In the genomic region with DNA sequence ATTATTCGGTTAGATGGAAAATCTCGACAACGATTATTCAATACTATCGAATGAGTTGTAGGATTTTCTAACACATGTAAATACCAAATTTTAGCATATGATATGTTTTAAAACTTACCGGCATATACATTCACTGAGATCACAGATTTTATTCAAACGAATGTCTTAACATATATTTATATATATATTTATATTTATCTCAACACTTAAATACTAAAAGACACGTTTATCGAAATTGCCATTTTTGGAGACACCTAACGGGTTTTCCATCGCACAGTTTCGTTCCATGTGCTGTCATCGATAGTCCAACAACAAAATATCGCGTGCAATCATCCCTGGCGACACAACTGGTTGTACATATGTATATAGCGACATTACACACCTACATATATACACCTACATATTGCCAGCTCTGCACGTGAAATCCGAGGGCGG, we compare ENCODE assay signal across 1 fruit fly cellular context.
TF ChIP-seq lines count a peak whose summit lies in the region.

A gene (minus strand): TSS at position 8 of the 435 bp plus-strand sequence.
A gene (plus strand): TSS at position 283 of the 435 bp plus-strand sequence.

TF ChIP-seq in whole organism, embryonic, 481 proteins besides CTCF, POLR2A, EP300 and RAD21 (continued from another document):
- peak; percentile 37; the same call in 1 of the 3 replicates for TF ChIP-seq zen2 (GFP tag; IDR thresholded peaks at IDR 0.05; lab: Robert Waterston, UW; ENCODE audit: partially characterized antibody)
- TF ChIP-seq Deaf1 (tag; optimal IDR thresholded peaks at IDR 0.05; lab: Kevin White, UChicago) = peak; percentile 43
- TF ChIP-seq CG15514 (GFP tag; optimal IDR thresholded peaks at IDR 0.05; lab: Kevin White, UChicago) = peak; percentile 68
- no peak for TF ChIP-seq CG11085 (GFP tag; IDR thresholded peaks at IDR 0.05; lab: Robert Waterston, UW)
- no peak for TF ChIP-seq Fer3 (tag; optimal IDR thresholded peaks at IDR 0.05; lab: Kevin White, UChicago)
- peak; percentile 39; the same call in 1 of the 3 replicates for TF ChIP-seq CG17361 (GFP tag; IDR thresholded peaks at IDR 0.05; lab: Robert Waterston, UW)
- TF ChIP-seq CG7357 (GFP tag; IDR thresholded peaks at IDR 0.05; lab: Robert Waterston, UW) = no peak
- peak; percentile 4 for TF ChIP-seq HmgZ (tag; optimal IDR thresholded peaks at IDR 0.05; lab: Kevin White, UChicago)
- TF ChIP-seq CG12391 (tag; optimal IDR thresholded peaks at IDR 0.05; lab: Kevin White, UChicago) = peak; percentile 63
- TF ChIP-seq stwl (tag; optimal IDR thresholded peaks at IDR 0.05; lab: Kevin White, UChicago) = peak; percentile 74
- TF ChIP-seq CG7963 (GFP tag; IDR thresholded peaks at IDR 0.05; lab: Robert Waterston, UW; ENCODE audit: partially characterized antibody) = peak; percentile 36; the same call in 1 of the 3 replicates
- TF ChIP-seq CG14710 (tag; optimal IDR thresholded peaks at IDR 0.05; lab: Kevin White, UChicago) = peak; percentile 76
- peak; percentile 28 for TF ChIP-seq scrt (GFP tag; optimal IDR thresholded peaks at IDR 0.05; lab: Kevin White, UChicago)
- no peak for TF ChIP-seq gcm2 (GFP tag; optimal IDR thresholded peaks at IDR 0.05; lab: Kevin White, UChicago)
- TF ChIP-seq Dp (GFP tag; optimal IDR thresholded peaks at IDR 0.05; lab: Kevin White, UChicago) = peak; percentile 45
- peak; percentile 73; the same call in 2 of the 3 replicates for TF ChIP-seq HLH4C (GFP tag; IDR thresholded peaks at IDR 0.05; lab: Robert Waterston, UW; ENCODE audit: partially characterized antibody)
- peak in 1 of 2 experiments; percentile 49 for TF ChIP-seq crp (GFP tag; optimal IDR thresholded peaks at IDR 0.05; lab: Kevin White, UChicago)
- TF ChIP-seq CG8924 (tag; optimal IDR thresholded peaks at IDR 0.05; lab: Kevin White, UChicago) = peak; percentile 54
- TF ChIP-seq Dll (GFP tag; IDR thresholded peaks at IDR 0.05; lab: Robert Waterston, UW; ENCODE audit: partially characterized antibody) = peak; percentile 92
- peak; percentile 76 for TF ChIP-seq CG14860 (GFP tag; IDR thresholded peaks at IDR 0.05; lab: Robert Waterston, UW; ENCODE audit: partially characterized antibody)
- TF ChIP-seq CG6791 (GFP tag; IDR thresholded peaks at IDR 0.05; lab: Robert Waterston, UW; ENCODE audit: partially characterized antibody) = peak; percentile 72; the same call in 2 of the 3 replicates
- TF ChIP-seq Optix (GFP tag; IDR thresholded peaks at IDR 0.05; lab: Robert Waterston, UW) = no peak
- peak; percentile 73 for TF ChIP-seq CG12659 (GFP tag; optimal IDR thresholded peaks at IDR 0.05; lab: Kevin White, UChicago)
- no peak for TF ChIP-seq klu (GFP tag; IDR thresholded peaks at IDR 0.05; lab: Robert Waterston, UW)
- TF ChIP-seq kni (GFP tag; optimal IDR thresholded peaks at IDR 0.05; lab: Kevin White, UChicago) = no peak
- TF ChIP-seq nerfin-2 (GFP tag; IDR thresholded peaks at IDR 0.05; lab: Robert Waterston, UW; ENCODE audit: partially characterized antibody) = peak; percentile 52
- TF ChIP-seq tna (GFP tag; IDR thresholded peaks at IDR 0.05; lab: Robert Waterston, UW; ENCODE audit: partially characterized antibody) = peak; percentile 51; the same call in 1 of the 2 replicates
- peak; percentile 78 for TF ChIP-seq hbn (GFP tag; IDR thresholded peaks at IDR 0.05; lab: Robert Waterston, UW; ENCODE audit: partially characterized antibody)
- TF ChIP-seq NFAT (GFP tag; IDR thresholded peaks at IDR 0.05; lab: Robert Waterston, UW) = no peak
- peak; percentile 55 for TF ChIP-seq CG17829 (tag; optimal IDR thresholded peaks at IDR 0.05; lab: Kevin White, UChicago)
- TF ChIP-seq Ets65A (GFP tag; lab: Kevin White, UChicago) = peak; percentile 28
- TF ChIP-seq CG8765 (GFP tag; IDR thresholded peaks at IDR 0.05; lab: Robert Waterston, UW) = no peak
- TF ChIP-seq sug (tag; optimal IDR thresholded peaks at IDR 0.05; lab: Kevin White, UChicago) = peak; percentile 30
- TF ChIP-seq CG11696 (GFP tag; IDR thresholded peaks at IDR 0.05; lab: Robert Waterston, UW) = no peak
- TF ChIP-seq CG7928 (GFP tag; optimal IDR thresholded peaks at IDR 0.05; lab: Kevin White, UChicago) = peak; percentile 85
- TF ChIP-seq pho (GFP tag; optimal IDR thresholded peaks at IDR 0.05; lab: Kevin White, UChicago) = no peak
- TF ChIP-seq grau (tag; optimal IDR thresholded peaks at IDR 0.05; lab: Kevin White, UChicago) = peak; percentile 38
- TF ChIP-seq tll (GFP tag; optimal IDR thresholded peaks at IDR 0.05; lab: Kevin White, UChicago) = peak in 1 of 2 experiments; percentile 51
- TF ChIP-seq CG15601 (tag; optimal IDR thresholded peaks at IDR 0.05; lab: Kevin White, UChicago) = peak; percentile 35
- TF ChIP-seq Sry-δ (GFP tag; optimal IDR thresholded peaks at IDR 0.05; lab: Kevin White, UChicago) = peak; percentile 75
- TF ChIP-seq grn (GFP tag; optimal IDR thresholded peaks at IDR 0.05; lab: Kevin White, UChicago) = peak; percentile 26
- peak; percentile 25 for TF ChIP-seq Ets97D (GFP tag; optimal IDR thresholded peaks at IDR 0.05; lab: Kevin White, UChicago)
- TF ChIP-seq CG34224 (GFP tag; IDR thresholded peaks at IDR 0.05; lab: Robert Waterston, UW; ENCODE audit: partially characterized antibody) = peak; percentile 66
- peak; percentile 37 for TF ChIP-seq zen (tag; optimal IDR thresholded peaks at IDR 0.05; lab: Kevin White, UChicago)
- TF ChIP-seq Chrac-16 (GFP tag; optimal IDR thresholded peaks at IDR 0.05; lab: Kevin White, UChicago) = no peak
- TF ChIP-seq Gug (GFP tag; IDR thresholded peaks at IDR 0.05; lab: Robert Waterston, UW) = no peak
- TF ChIP-seq Aef1 (GFP tag; IDR thresholded peaks at IDR 0.05; lab: Robert Waterston, UW) = peak; percentile 81
- peak; percentile 39 for TF ChIP-seq CG17186 (GFP tag; optimal IDR thresholded peaks at IDR 0.05; lab: Kevin White, UChicago)
- TF ChIP-seq HHEX (GFP tag; optimal IDR thresholded peaks at IDR 0.05; lab: Kevin White, UChicago) = no peak
- no peak for TF ChIP-seq pum (GFP tag; optimal IDR thresholded peaks at IDR 0.05; lab: Kevin White, UChicago)
- peak; percentile 68 for TF ChIP-seq CG30020 (tag; optimal IDR thresholded peaks at IDR 0.05; lab: Kevin White, UChicago)
- TF ChIP-seq dysf (GFP tag; IDR thresholded peaks at IDR 0.05; lab: Robert Waterston, UW) = no peak
- peak; percentile 58; the same call in 1 of the 4 replicates for TF ChIP-seq chinmo (GFP tag; IDR thresholded peaks at IDR 0.05; lab: Robert Waterston, UW; ENCODE audit: partially characterized antibody)
- peak; percentile 77; the same call in 1 of the 2 replicates for TF ChIP-seq CG4360 (GFP tag; IDR thresholded peaks at IDR 0.05; lab: Robert Waterston, UW)
- TF ChIP-seq nmo (GFP tag; optimal IDR thresholded peaks at IDR 0.05; lab: Kevin White, UChicago) = peak; percentile 62
- peak; percentile 76 for TF ChIP-seq trem (tag; optimal IDR thresholded peaks at IDR 0.05; lab: Kevin White, UChicago)
- peak; percentile 89 for TF ChIP-seq unc-4 (GFP tag; IDR thresholded peaks at IDR 0.05; lab: Robert Waterston, UW; ENCODE audit: partially characterized antibody)
- TF ChIP-seq MESR4 (GFP tag; optimal IDR thresholded peaks at IDR 0.05; lab: Kevin White, UChicago) = no peak
- peak; percentile 88 for TF ChIP-seq CG13287 (GFP tag; IDR thresholded peaks at IDR 0.05; lab: Robert Waterston, UW; ENCODE audit: partially characterized antibody)
- TF ChIP-seq CG10267 (tag; optimal IDR thresholded peaks at IDR 0.05; lab: Kevin White, UChicago) = peak; percentile 80
- TF ChIP-seq Dref (GFP tag; IDR thresholded peaks at IDR 0.05; lab: Robert Waterston, UW) = peak; percentile 82
- peak; percentile 69 for TF ChIP-seq gfzf (GFP tag; optimal IDR thresholded peaks at IDR 0.05; lab: Kevin White, UChicago)
- peak; percentile 86 for TF ChIP-seq CG9797 (GFP tag; optimal IDR thresholded peaks at IDR 0.05; lab: Kevin White, UChicago)
- peak; percentile 48 for TF ChIP-seq pfk (GFP tag; optimal IDR thresholded peaks at IDR 0.05; lab: Kevin White, UChicago)
- TF ChIP-seq Doc3 (GFP tag; IDR thresholded peaks at IDR 0.05; lab: Robert Waterston, UW; ENCODE audit: partially characterized antibody) = peak; percentile 70; the same call in 2 of the 3 replicates
- peak; percentile 60 for TF ChIP-seq CG2712 (tag; optimal IDR thresholded peaks at IDR 0.05; lab: Kevin White, UChicago)
- TF ChIP-seq Six4 (GFP tag; optimal IDR thresholded peaks at IDR 0.05; lab: Kevin White, UChicago) = no peak
- 0 out of 3 replicates have a peak, but pooled peaks have one; percentile 44 for TF ChIP-seq mld (GFP tag; IDR thresholded peaks at IDR 0.05; lab: Robert Waterston, UW; ENCODE audit: partially characterized antibody)
- TF ChIP-seq CG9727 (GFP tag; optimal IDR thresholded peaks at IDR 0.05; lab: Kevin White, UChicago) = peak; percentile 22
- TF ChIP-seq knrl (GFP tag; IDR thresholded peaks at IDR 0.05; lab: Robert Waterston, UW; ENCODE audit: partially characterized antibody) = peak; percentile 88
- peak; percentile 10 for TF ChIP-seq D19A (tag; optimal IDR thresholded peaks at IDR 0.05; lab: Kevin White, UChicago)
- TF ChIP-seq CG18262 (tag; optimal IDR thresholded peaks at IDR 0.05; lab: Kevin White, UChicago) = peak; percentile 21
- peak; percentile 23 for TF ChIP-seq Myb (GFP tag; optimal IDR thresholded peaks at IDR 0.05; lab: Kevin White, UChicago)
- TF ChIP-seq CG10431 (GFP tag; optimal IDR thresholded peaks at IDR 0.05; lab: Kevin White, UChicago) = no peak
- peak; percentile 51 for TF ChIP-seq CG8290 (GFP tag; optimal IDR thresholded peaks at IDR 0.05; lab: Kevin White, UChicago)
- TF ChIP-seq CG8290 (tag; optimal IDR thresholded peaks at IDR 0.05; lab: Kevin White, UChicago) = no peak
- TF ChIP-seq dm (GFP tag; optimal IDR thresholded peaks at IDR 0.05; lab: Kevin White, UChicago) = peak; percentile 62
- TF ChIP-seq row (GFP tag; IDR thresholded peaks at IDR 0.05; lab: Robert Waterston, UW) = peak; percentile 44; the same call in 2 of the 3 replicates
- TF ChIP-seq Bgb (GFP tag; IDR thresholded peaks at IDR 0.05; lab: Robert Waterston, UW; ENCODE audit: partially characterized antibody) = peak; percentile 81
- peak; percentile 40 for TF ChIP-seq YL-1 (GFP tag; optimal IDR thresholded peaks at IDR 0.05; lab: Kevin White, UChicago)
- TF ChIP-seq Max (GFP tag; optimal IDR thresholded peaks at IDR 0.05; lab: Kevin White, UChicago) = peak; percentile 22
- peak; percentile 81 for TF ChIP-seq bbx (GFP tag; IDR thresholded peaks at IDR 0.05; lab: Robert Waterston, UW; ENCODE audit: partially characterized antibody)
- TF ChIP-seq vnd (GFP tag; IDR thresholded peaks at IDR 0.05; lab: Robert Waterston, UW; ENCODE audit: partially characterized antibody) = peak; percentile 76
- TF ChIP-seq Scr (GFP tag; IDR thresholded peaks at IDR 0.05; lab: Robert Waterston, UW; ENCODE audit: partially characterized antibody) = peak; percentile 90
- TF ChIP-seq Nf-YC (tag; optimal IDR thresholded peaks at IDR 0.05; lab: Kevin White, UChicago) = peak; percentile 60
- peak in 1 of 3 experiments; percentile 2 for TF ChIP-seq lola (GFP tag; optimal IDR thresholded peaks at IDR 0.05; lab: Kevin White, UChicago)
- 0 out of 2 replicates have a peak, but pooled peaks have one; percentile 19 for TF ChIP-seq MBD-R2 (GFP tag; IDR thresholded peaks at IDR 0.05; lab: Robert Waterston, UW)
